Worm (Caenorhabditis elegans) whole organism, midembryonic: ENCODE measurements around the gene dyf-6.

ENCODE experiments used
- T22C8.4 ChIP-seq: fragments of 200-800 bp; sonication (Bioruptor generic); IDR thresholded peaks from 2 replicates; pipeline ENCODE4 v1.3.6; 2022; ENCODE audit warnings: missing genetic modification characterization, missing compliant biosample characterization
- med-1 ChIP-seq: sonication (generic microtip); optimal IDR thresholded peaks from 2 replicates; lab custom pipeline; 2017; ENCODE audit warnings: missing genetic modification characterization, mild to moderate bottlenecking, missing compliant biosample characterization, antibody characterized with exemption, missing genetic modification reagents; ENCODE audit not compliant: insufficient read depth
- ref-1 ChIP-seq: fragments of 200-800 bp; sonication (Bioruptor generic); conservative IDR thresholded peaks from 2 replicates; pipeline ENCODE4 v1.3.6; 2022; ENCODE audit warnings: missing genetic modification reagents, missing genetic modification characterization, missing compliant biosample characterization
- tab-1 ChIP-seq: fragments of 200-800 bp; sonication (Bioruptor generic); IDR thresholded peaks from 2 replicates; pipeline ENCODE4 v1.3.6; 2022; ENCODE audit warnings: missing genetic modification characterization, missing compliant biosample characterization
- ztf-29 ChIP-seq: fragments of 200-800 bp; sonication (Bioruptor generic); IDR thresholded peaks from 2 replicates; pipeline ENCODE4 v1.3.6; 2022; ENCODE audit warnings: missing genetic modification reagents, missing genetic modification characterization, missing compliant biosample characterization

- no peak for TF ChIP-seq ztf-29 (GFP tag; lab: Robert Waterston, UW)
- TF ChIP-seq tab-1 = no peak
- TF ChIP-seq med-1 (GFP tag; lab: Kevin White, UChicago) = no peak
- TF ChIP-seq T22C8.4 (GFP tag; lab: Robert Waterston, UW) = no peak
- TF ChIP-seq ref-1 = no peak
Measured at ce11 chrX:10336138-10336537, 50.2 kb downstream of the dyf-6 start, which contains the start of gene idpa-3.
